Fruit fly (Drosophila melanogaster): ENCODE results near the gene Der-1.
A peak's percentile ranks its signal among the peaks of the same experiment; 100 is the strongest.

Gene Der-1

DNA sequence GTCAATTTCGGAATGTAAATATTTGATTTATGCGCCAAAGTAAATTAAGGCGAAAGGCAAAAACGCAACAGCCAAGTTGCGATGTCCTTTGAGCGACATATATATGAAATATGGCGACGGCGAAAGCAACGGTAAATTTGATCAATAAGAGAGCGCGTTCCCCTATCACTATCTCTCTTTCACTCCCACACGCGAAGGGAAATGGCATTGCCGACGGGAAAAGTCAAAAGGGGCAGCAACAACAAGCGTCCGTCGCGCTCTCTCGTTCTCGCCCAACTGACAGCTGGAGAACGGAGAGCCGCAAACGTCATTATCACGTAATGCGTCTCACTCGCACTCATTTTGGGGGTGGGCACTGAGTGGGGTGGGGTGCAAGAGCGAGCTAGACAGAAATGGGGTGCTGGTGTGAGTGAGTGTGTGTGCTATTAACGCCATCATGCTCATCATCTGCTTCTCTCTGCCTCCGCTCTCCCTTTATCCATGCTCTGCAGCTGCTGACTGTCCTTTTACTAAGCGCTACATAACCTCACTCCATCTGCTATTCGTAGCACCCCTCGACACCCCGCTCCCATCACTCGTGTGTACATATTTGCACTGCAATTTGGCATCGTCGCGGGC, 3.3 kb upstream of the Der-1 start, which contains the start of gene erm (continued):
- TF ChIP-seq CG17829 (tag; optimal IDR thresholded peaks at IDR 0.05) (peak; percentile 16), CG11695 (GFP tag; IDR thresholded peaks at IDR 0.05) (no peak), NfI (GFP tag; optimal IDR thresholded peaks at IDR 0.05) (no peak), CG4617 (GFP tag; optimal IDR thresholded peaks at IDR 0.05; ENCODE audit: borderline replicate concordance) (no peak), klu (GFP tag; IDR thresholded peaks at IDR 0.05) (no peak), CG31388 (GFP tag; optimal IDR thresholded peaks at IDR 0.05) (no peak), pum (GFP tag; optimal IDR thresholded peaks at IDR 0.05) (no peak), phol (tag; optimal IDR thresholded peaks at IDR 0.05) (peak; percentile 61), CG15514 (GFP tag; optimal IDR thresholded peaks at IDR 0.05) (no peak), Taf1 (GFP tag; IDR thresholded peaks at IDR 0.05) (no peak), CG17912 (GFP tag; optimal IDR thresholded peaks at IDR 0.05) (no peak), schlank (tag; optimal IDR thresholded peaks at IDR 0.05) (no peak), dmrt99B (tag; optimal IDR thresholded peaks at IDR 0.05) (no peak), luna (GFP tag; optimal IDR thresholded peaks at IDR 0.05) (no peak), pan (optimal IDR thresholded peaks at IDR 0.05) (no peak), pan (GFP tag; optimal IDR thresholded peaks at IDR 0.05 in 1 of 2, IDR thresholded peaks at IDR 0.05 in 1 of 2) (no peak), CG14710 (tag; optimal IDR thresholded peaks at IDR 0.05) (no peak), CG2199 (GFP tag; IDR thresholded peaks at IDR 0.05) (no peak), Dfd (GFP tag; optimal IDR thresholded peaks at IDR 0.05) (no peak), CG8924 (tag; optimal IDR thresholded peaks at IDR 0.05) (no peak), nerfin-2 (GFP tag; IDR thresholded peaks at IDR 0.05; ENCODE audit: partially characterized antibody) (peak; percentile 31; the same call in 1 of the 2 replicates), CG11456 (GFP tag; IDR thresholded peaks at IDR 0.05) (no peak), MBD-R2 (GFP tag; IDR thresholded peaks at IDR 0.05) (no peak), Atf6 (GFP tag; IDR thresholded peaks at IDR 0.05) (no peak), CG11247 (GFP tag; IDR thresholded peaks at IDR 0.05) (no peak), CG7987 (GFP tag; optimal IDR thresholded peaks at IDR 0.05) (no peak), CG18599 (GFP tag; optimal IDR thresholded peaks at IDR 0.05) (no peak), cato (GFP tag; optimal IDR thresholded peaks at IDR 0.05; ENCODE audit: borderline replicate concordance) (no peak), Ravus (GFP tag; IDR thresholded peaks at IDR 0.05) (no peak), pnt (GFP tag; optimal IDR thresholded peaks at IDR 0.05) (no peak), kah (GFP tag; optimal IDR thresholded peaks at IDR 0.05) (no peak), CG17359 (tag; optimal IDR thresholded peaks at IDR 0.05) (no peak), CG7928 (GFP tag; optimal IDR thresholded peaks at IDR 0.05) (no peak), tna (GFP tag; IDR thresholded peaks at IDR 0.05; ENCODE audit: partially characterized antibody) (0 out of 2 replicates have a peak, but pooled peaks have one; percentile 33), Usf (GFP tag; optimal IDR thresholded peaks at IDR 0.05) (no peak), Optix (GFP tag; IDR thresholded peaks at IDR 0.05) (no peak), CG6683 (GFP tag; optimal IDR thresholded peaks at IDR 0.05) (no peak), Lpt (GFP tag; optimal IDR thresholded peaks at IDR 0.05) (no peak), wor (GFP tag; IDR thresholded peaks at IDR 0.05) (no peak), hbn (GFP tag; IDR thresholded peaks at IDR 0.05; ENCODE audit: partially characterized antibody) (no peak), HLH3B (GFP tag; IDR thresholded peaks at IDR 0.05) (no peak), E2f1 (GFP tag; IDR thresholded peaks at IDR 0.05) (no peak), zf30C (GFP tag; optimal IDR thresholded peaks at IDR 0.05) (no peak), Doc3 (GFP tag; IDR thresholded peaks at IDR 0.05; ENCODE audit: partially characterized antibody) (no peak), hth (optimal IDR thresholded peaks at IDR 0.05) (no peak), Dref (GFP tag; IDR thresholded peaks at IDR 0.05) (no peak), gem (tag; optimal IDR thresholded peaks at IDR 0.05) (no peak), cg (GFP tag; optimal IDR thresholded peaks at IDR 0.05) (peak; percentile 92), CG15601 (tag; optimal IDR thresholded peaks at IDR 0.05) (no peak), rib (GFP tag; IDR thresholded peaks at IDR 0.05) (no peak), CG17385 (GFP tag; optimal IDR thresholded peaks at IDR 0.05) (no peak)

All from whole organism, embryonic.